Worm (Caenorhabditis elegans): Measurements from ENCODE around the gene F45D3.1.

The F45D3.1 gene

ce11 chrV:12505730-12506129 is 21.1 kb upstream of the F45D3.1 start:
- TF ChIP-seq C34F6.9 (tag; optimal IDR thresholded peaks at IDR 0.05) (no peak), sma-9 (GFP tag; optimal IDR thresholded peaks at IDR 0.05) (no peak), sma-9 (tag; optimal IDR thresholded peaks at IDR 0.05) (no peak), egl-27 (tag; optimal IDR thresholded peaks at IDR 0.05) (no peak), aly-2 (tag; optimal IDR thresholded peaks at IDR 0.05) (no peak)

DNA sequence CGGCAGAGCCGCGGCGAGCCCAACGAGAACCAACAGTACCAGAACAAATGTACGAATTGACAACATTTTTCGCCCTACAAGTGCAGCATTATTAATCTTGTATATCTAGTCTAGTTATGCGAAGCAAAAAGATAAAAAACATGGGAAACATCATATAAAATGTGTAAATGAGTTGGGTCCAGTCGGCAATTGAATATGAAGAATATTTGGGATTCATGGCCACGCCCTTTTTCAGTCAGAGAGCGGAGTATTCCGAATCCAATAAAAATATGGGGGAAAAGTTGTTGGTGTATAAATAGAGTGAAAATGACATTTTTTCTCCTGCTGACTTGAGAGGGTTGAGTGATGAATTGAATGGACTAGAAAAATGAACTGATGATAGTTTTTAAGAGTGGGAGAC is 20.7 kb upstream of the F45D3.1 start, which contains the start of gene nlp-46:
Gene nlp-46 (minus strand): TSS at position 101 of the 400 bp plus-strand sequence.
- no peak for TF ChIP-seq blmp-1 (tag; optimal IDR thresholded peaks at IDR 0.05; ENCODE audit: insufficient read depth)
- TF ChIP-seq elt-3 (tag; optimal IDR thresholded peaks at IDR 0.05): no peak
- TF ChIP-seq gmeb-1 (tag; optimal IDR thresholded peaks at IDR 0.05): no peak
- no peak for TF ChIP-seq nhr-11 (tag; optimal IDR thresholded peaks at IDR 0.05)
- no peak for TF ChIP-seq nhr-129 (tag; optimal IDR thresholded peaks at IDR 0.05)
- no peak for TF ChIP-seq R02D3.7 (tag; optimal IDR thresholded peaks at IDR 0.05)
- TF ChIP-seq lin-11 (tag; optimal IDR thresholded peaks at IDR 0.05): no peak
- TF ChIP-seq lin-39 (tag; optimal IDR thresholded peaks at IDR 0.05): no peak
- TF ChIP-seq nhr-10 (tag; optimal IDR thresholded peaks at IDR 0.05): no peak
- no peak for TF ChIP-seq ceh-82 (tag; optimal IDR thresholded peaks at IDR 0.05)
- TF ChIP-seq lsy-2 (tag; optimal IDR thresholded peaks at IDR 0.05): no peak
- TF ChIP-seq Y55F3AM.14 (GFP tag; optimal IDR thresholded peaks at IDR 0.05): no peak

DNA sequence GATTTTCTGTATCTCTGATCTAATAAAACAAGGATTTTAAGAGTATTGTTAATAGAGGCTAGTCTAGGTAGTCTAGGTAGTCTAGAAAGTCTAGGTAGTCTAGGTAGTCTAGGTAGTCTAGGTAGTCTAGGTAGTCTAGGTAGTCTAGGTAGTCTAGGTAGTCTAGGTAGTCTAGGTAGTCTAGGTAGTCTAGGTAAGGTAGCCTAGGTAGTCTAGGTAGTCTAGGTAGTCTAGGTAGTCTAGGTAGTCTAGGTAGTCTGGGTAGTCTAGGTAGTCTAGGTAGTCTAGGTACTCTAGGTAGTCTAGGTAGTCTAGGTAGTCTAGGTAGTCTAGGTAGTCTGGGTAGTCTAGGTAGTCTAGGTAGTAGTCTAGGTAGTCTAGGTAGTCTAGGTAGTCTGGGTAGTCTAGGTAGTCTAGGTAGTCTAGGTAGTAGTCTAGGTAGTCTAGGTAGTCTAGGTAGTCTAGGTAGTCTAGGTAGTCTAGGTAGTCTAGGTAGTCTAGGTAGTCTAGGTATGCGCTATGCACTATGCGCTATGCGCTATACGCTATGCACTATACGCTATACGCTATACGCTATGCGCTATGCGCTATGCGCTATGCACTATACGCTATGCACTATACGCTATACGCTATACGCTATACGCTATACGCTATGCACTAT is 16.8 kb upstream of the F45D3.1 start:
- TF ChIP-seq Y55F3AM.14 (GFP tag; optimal IDR thresholded peaks at IDR 0.05): peak; percentile 12

- TF ChIP-seq fos-1 (tag; optimal IDR thresholded peaks at IDR 0.05) (peak; percentile 9), sma-9 (GFP tag; optimal IDR thresholded peaks at IDR 0.05) (peak; percentile 56), sma-9 (tag; optimal IDR thresholded peaks at IDR 0.05) (no peak), Y55F3AM.14 (GFP tag; optimal IDR thresholded peaks at IDR 0.05) (no peak), dmd-4 (tag; optimal IDR thresholded peaks at IDR 0.05) (no peak)
Measured at ce11 chrV:12511946-12512345, 14.9 kb upstream of the F45D3.1 start.

DNA sequence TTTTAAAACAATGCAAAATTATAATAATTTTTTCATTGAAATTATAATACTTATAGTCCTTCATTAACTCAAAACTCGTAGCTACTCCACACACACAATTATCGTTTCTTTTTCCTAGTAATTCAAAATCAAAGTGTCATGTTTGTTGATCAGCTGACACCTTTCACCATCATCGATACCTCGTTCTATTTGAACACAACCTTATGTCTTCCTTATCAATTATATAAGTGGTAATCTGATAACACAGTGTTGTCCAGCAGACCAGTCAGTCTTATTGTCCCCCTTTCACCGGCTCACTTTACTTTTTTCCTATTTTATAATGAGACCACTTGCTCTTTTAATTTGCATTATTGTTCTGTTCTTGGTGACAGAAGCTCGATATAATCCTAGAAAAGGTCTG is 14.1 kb upstream of the F45D3.1 start, which contains the start of the genes T28H10.2 and lgmn-1:
Gene T28H10.2 (minus strand): TSS at position 177 of the 400 bp plus-strand sequence.
Gene lgmn-1 (plus strand): TSS at position 284 of the 400 bp plus-strand sequence.
- TF ChIP-seq mdl-1 (tag; optimal IDR thresholded peaks at IDR 0.05) (no peak), skn-1 (tag; optimal IDR thresholded peaks at IDR 0.05) (peak; percentile 46), ztf-4 (tag; optimal IDR thresholded peaks at IDR 0.05) (no peak), sem-4 (tag; optimal IDR thresholded peaks at IDR 0.05) (no peak), nhr-77 (tag; optimal IDR thresholded peaks at IDR 0.05) (no peak), nhr-12 (tag; optimal IDR thresholded peaks at IDR 0.05) (no peak), lsy-2 (tag; optimal IDR thresholded peaks at IDR 0.05) (no peak), lin-39 (tag; optimal IDR thresholded peaks at IDR 0.05) (no peak), mbf-1 (tag; optimal IDR thresholded peaks at IDR 0.05) (no peak), zag-1 (tag; optimal IDR thresholded peaks at IDR 0.05) (no peak), gmeb-1 (tag; optimal IDR thresholded peaks at IDR 0.05) (peak; percentile 52), sma-9 (GFP tag; optimal IDR thresholded peaks at IDR 0.05) (peak; percentile 53), sma-9 (tag; optimal IDR thresholded peaks at IDR 0.05) (no peak), unc-55 (GFP tag; optimal IDR thresholded peaks at IDR 0.05) (no peak), crh-2 (tag; optimal IDR thresholded peaks at IDR 0.05) (peak; percentile 23), unc-62 (GFP tag; optimal IDR thresholded peaks at IDR 0.05) (no peak), nhr-129 (tag; optimal IDR thresholded peaks at IDR 0.05) (peak; percentile 14), nhr-6 (tag; optimal IDR thresholded peaks at IDR 0.05) (no peak), unc-39 (tag; optimal IDR thresholded peaks at IDR 0.05) (no peak), lin-11 (tag; optimal IDR thresholded peaks at IDR 0.05) (no peak), fos-1 (tag; optimal IDR thresholded peaks at IDR 0.05) (peak; percentile 69), ZK546.5 (tag; optimal IDR thresholded peaks at IDR 0.05) (no peak), ztf-1 (GFP tag; conservative IDR thresholded peaks at IDR 0.05) (no peak), nhr-237 (tag; optimal IDR thresholded peaks at IDR 0.05) (no peak), nhr-25 (tag; optimal IDR thresholded peaks at IDR 0.05) (no peak), elt-3 (tag; optimal IDR thresholded peaks at IDR 0.05) (no peak), peb-1 (tag; optimal IDR thresholded peaks at IDR 0.05) (no peak), nhr-21 (tag; optimal IDR thresholded peaks at IDR 0.05) (no peak)

Measured in whole organism, L2 larva.